Worm (Caenorhabditis elegans) whole organism, L3 larva: ENCODE measurements around the gene tsr-2.

ENCODE experiments used
- R02D3.7 ChIP-seq: fragments of 150-350 bp; optimal IDR thresholded peaks from 2 replicates; lab custom pipeline; 2014; ENCODE audit warnings: missing biosample characterization, missing genetic modification characterization
- ZK546.5 ChIP-seq: sonication (generic microtip); optimal IDR thresholded peaks from 2 replicates; lab custom pipeline; 2017; ENCODE audit warnings: missing biosample characterization, missing genetic modification characterization
- aly-2 ChIP-seq: fragments of 150-350 bp; optimal IDR thresholded peaks from 2 replicates; lab custom pipeline; 2014; ENCODE audit warnings: missing biosample characterization, missing genetic modification characterization
- ama-1 ChIP-seq: fragments of 150-350 bp; optimal IDR thresholded peaks from 2 replicates; lab custom pipeline; 2018
- ceh-16 ChIP-seq: sonication (generic microtip); optimal IDR thresholded peaks from 2 replicates; lab custom pipeline; 2017; ENCODE audit warnings: missing biosample characterization, missing genetic modification characterization
- ceh-28 ChIP-seq: fragments of 150-350 bp; optimal IDR thresholded peaks from 2 replicates; lab custom pipeline; 2014; ENCODE audit warnings: missing biosample characterization, missing genetic modification reagents, missing genetic modification characterization
- ceh-82 ChIP-seq: fragments of 150-350 bp; optimal IDR thresholded peaks from 2 replicates; lab custom pipeline; 2014; ENCODE audit warnings: missing biosample characterization, missing genetic modification characterization
- daf-12 ChIP-seq: fragments of 150-350 bp; optimal IDR thresholded peaks from 2 replicates; lab custom pipeline; 2014; ENCODE audit warnings: missing biosample characterization, missing genetic modification reagents, missing genetic modification characterization
- egl-5 ChIP-seq: fragments of 150-350 bp; optimal IDR thresholded peaks from 2 replicates; lab custom pipeline; 2017; ENCODE audit warnings: missing biosample characterization, missing genetic modification reagents, missing genetic modification characterization, inconsistent platforms
- elt-2 ChIP-seq: sonication (generic microtip); optimal IDR thresholded peaks from 2 replicates; lab custom pipeline; 2016; ENCODE audit warnings: missing genetic modification reagents, mild to moderate bottlenecking, missing genetic modification characterization, missing compliant biosample characterization
- elt-3 ChIP-seq, 3 experiments: fragments of 150-350 bp in 1 of 3; sonication (generic microtip) in 2 of 3; optimal IDR thresholded peaks; 2 replicates in 2 of 3; 4 replicates in 1 of 3; lab custom pipeline; 2014 to 2017; ENCODE audit warnings: missing biosample characterization in 3 of 3, missing genetic modification characterization in 3 of 3
- eor-1 ChIP-seq, 2 experiments: fragments of 150-350 bp; optimal IDR thresholded peaks; 2 replicates each; lab custom pipeline; 2014 to 2018; ENCODE audit warnings: missing biosample characterization in 2 of 2, missing genetic modification characterization in 2 of 2
- fkh-10 ChIP-seq: sonication (generic microtip); optimal IDR thresholded peaks from 2 replicates; lab custom pipeline; 2017; ENCODE audit warnings: missing biosample characterization, missing genetic modification reagents, missing genetic modification characterization
- fos-1 ChIP-seq: fragments of 150-350 bp; optimal IDR thresholded peaks from 2 replicates; lab custom pipeline; 2014; ENCODE audit warnings: missing biosample characterization, missing genetic modification characterization
- hmg-11 ChIP-seq: sonication (generic microtip); optimal IDR thresholded peaks from 2 replicates; lab custom pipeline; 2016; ENCODE audit warnings: missing genetic modification characterization, missing compliant biosample characterization
- lin-15B ChIP-seq: fragments of 150-350 bp; optimal IDR thresholded peaks from 2 replicates; lab custom pipeline; 2014; ENCODE audit warnings: missing biosample characterization, missing genetic modification characterization
- mml-1 ChIP-seq: fragments of 150-350 bp; sonication (generic microtip); optimal IDR thresholded peaks from 3 replicates; lab custom pipeline; 2014; ENCODE audit warnings: missing biosample characterization, missing genetic modification characterization
- nhr-12 ChIP-seq: fragments of 150-350 bp; optimal IDR thresholded peaks from 2 replicates; lab custom pipeline; 2014; ENCODE audit warnings: missing biosample characterization, missing genetic modification characterization
- nhr-237 ChIP-seq: fragments of 150-350 bp; optimal IDR thresholded peaks from 2 replicates; lab custom pipeline; 2014; ENCODE audit warnings: missing biosample characterization, missing genetic modification characterization
- nhr-25 ChIP-seq: sonication (generic microtip); optimal IDR thresholded peaks from 2 replicates; lab custom pipeline; 2017; ENCODE audit warnings: missing biosample characterization, missing genetic modification characterization
- nhr-28 ChIP-seq: fragments of 150-350 bp; optimal IDR thresholded peaks from 2 replicates; lab custom pipeline; 2014; ENCODE audit warnings: missing biosample characterization, missing genetic modification characterization
- nhr-43 ChIP-seq: sonication (generic microtip); optimal IDR thresholded peaks from 2 replicates; lab custom pipeline; 2016; ENCODE audit warnings: mild to moderate bottlenecking, missing genetic modification characterization, missing compliant biosample characterization; ENCODE audit not compliant: poor library complexity, severe bottlenecking
- nhr-77 ChIP-seq: fragments of 150-350 bp; optimal IDR thresholded peaks from 2 replicates; lab custom pipeline; 2014; ENCODE audit warnings: missing biosample characterization, missing genetic modification characterization
- pha-4 ChIP-seq: fragments of 150-350 bp; optimal IDR thresholded peaks from 2 replicates; lab custom pipeline; 2014; ENCODE audit warnings: missing biosample characterization, missing genetic modification reagents, missing genetic modification characterization
- pqm-1 ChIP-seq: fragments of 150-350 bp; optimal IDR thresholded peaks from 2 replicates; lab custom pipeline; 2017; ENCODE audit warnings: missing biosample characterization, missing genetic modification characterization, inconsistent platforms
- snpc-4 ChIP-seq: fragments of 150-350 bp; optimal IDR thresholded peaks from 2 replicates; lab custom pipeline; 2014; ENCODE audit warnings: missing biosample characterization, missing genetic modification characterization
- tbx-2 ChIP-seq: sonication (generic microtip); optimal IDR thresholded peaks from 2 replicates; lab custom pipeline; 2016; ENCODE audit warnings: mild to moderate bottlenecking, missing genetic modification characterization, missing compliant biosample characterization
- unc-39 ChIP-seq: sonication (generic microtip); optimal IDR thresholded peaks from 4 replicates; lab custom pipeline; 2017; ENCODE audit warnings: missing biosample characterization, missing genetic modification characterization
- unc-62 ChIP-seq: fragments of 150-350 bp; sonication (generic microtip); optimal IDR thresholded peaks from 4 replicates; lab custom pipeline; 2014; ENCODE audit warnings: missing biosample characterization, missing genetic modification reagents, missing genetic modification characterization
- zag-1 ChIP-seq: fragments of 150-350 bp; optimal IDR thresholded peaks from 2 replicates; lab custom pipeline; 2014; ENCODE audit warnings: missing biosample characterization, missing genetic modification characterization
- ztf-11 ChIP-seq: fragments of 150-350 bp; optimal IDR thresholded peaks from 2 replicates; lab custom pipeline; 2014; ENCODE audit warnings: missing biosample characterization, missing genetic modification characterization
- ztf-4 ChIP-seq: fragments of 150-350 bp; optimal IDR thresholded peaks from 2 replicates; lab custom pipeline; 2014; ENCODE audit warnings: missing biosample characterization, missing genetic modification characterization

tsr-2 gene

ce11 chrIV:16694567-16694966 lies 38.2 kb downstream of the tsr-2 start, which contains the start of gene Y51H4A.941:
Gene Y51H4A.941 (minus strand): TSS chrIV:16694667.
- no peak for TF ChIP-seq nhr-25
- TF ChIP-seq ceh-82 (tag; lab: Kevin White, UChicago), result no peak
- TF ChIP-seq fkh-10, result no peak
- no peak for TF ChIP-seq elt-3 (tag; optimal IDR thresholded peaks at IDR 0.05; lab: Kevin White, UChicago)
- no peak for TF ChIP-seq zag-1 (tag; lab: Kevin White, UChicago)
- no peak for TF ChIP-seq ama-1 (lab: Kevin White, UChicago)
- no peak for TF ChIP-seq pha-4 (tag; lab: Kevin White, UChicago)
- no peak for TF ChIP-seq ztf-11 (tag; lab: Kevin White, UChicago)
- TF ChIP-seq unc-62 (GFP tag; lab: Kevin White, UChicago), result no peak
- TF ChIP-seq tbx-2 (tag; lab: Kevin White, UChicago), result no peak
- no peak for TF ChIP-seq ceh-16 (tag; lab: Kevin White, UChicago)
- no peak for TF ChIP-seq snpc-4 (tag; lab: Kevin White, UChicago)
- TF ChIP-seq R02D3.7 (tag; lab: Kevin White, UChicago), result no peak
- no peak for TF ChIP-seq ZK546.5 (tag; lab: Kevin White, UChicago)
- TF ChIP-seq, all 47 proteins: peak for 0

ce11 chrIV:16696422-16696821 lies 40.0 kb downstream of the tsr-2 start:
- TF ChIP-seq ceh-28 (no peak), nhr-12 (tag; lab: Kevin White, UChicago) (no peak), tbx-2 (tag; lab: Kevin White, UChicago) (no peak), nhr-43 (tag; lab: Kevin White, UChicago) (no peak), pqm-1 (tag; lab: Kevin White, UChicago) (no peak), nhr-237 (no peak), pha-4 (tag; lab: Kevin White, UChicago) (no peak), ztf-4 (tag; lab: Kevin White, UChicago) (no peak), nhr-77 (tag; lab: Kevin White, UChicago) (no peak), zag-1 (tag; lab: Kevin White, UChicago) (no peak), nhr-28 (no peak), mml-1 (tag; lab: Kevin White, UChicago) (no peak)
- TF ChIP-seq, all 47 proteins: peak for 0

DNA sequence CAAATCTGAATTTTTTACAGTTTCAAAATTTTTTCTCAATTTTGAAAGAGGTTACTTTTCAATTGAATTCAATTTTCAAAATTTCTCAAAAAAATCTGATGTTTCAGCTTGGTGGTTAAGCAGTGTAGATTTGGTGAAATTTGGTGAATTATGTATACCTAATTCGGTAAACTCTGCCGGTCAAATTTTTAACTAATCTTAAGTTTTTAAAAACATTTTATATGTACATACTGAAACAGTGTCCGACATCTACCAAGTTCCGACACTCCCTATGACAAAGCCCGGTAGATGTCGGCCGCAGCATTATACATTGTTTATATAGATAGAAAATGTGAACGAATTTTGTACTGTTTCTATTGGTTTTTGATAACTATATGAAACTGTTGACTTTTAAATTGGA lies 50.5 kb downstream of the tsr-2 start:
- TF ChIP-seq ztf-11 (tag; lab: Kevin White, UChicago) (no peak), aly-2 (tag; lab: Kevin White, UChicago) (no peak), elt-2 (tag; lab: Kevin White, UChicago) (no peak), ceh-16 (tag; lab: Kevin White, UChicago) (no peak), eor-1 (tag; optimal IDR thresholded peaks at IDR 0.05; lab: Kevin White, UChicago) (no peak), unc-39 (tag; lab: Kevin White, UChicago) (no peak), hmg-11 (tag; lab: Kevin White, UChicago) (no peak), lin-15B (tag; lab: Kevin White, UChicago) (no peak), pha-4 (tag; lab: Kevin White, UChicago) (no peak), fos-1 (tag; lab: Kevin White, UChicago) (no peak), ZK546.5 (tag; lab: Kevin White, UChicago) (no peak), tbx-2 (tag; lab: Kevin White, UChicago) (no peak), daf-12 (tag; lab: Kevin White, UChicago) (no peak), egl-5 (tag; lab: Kevin White, UChicago) (no peak), pqm-1 (tag; lab: Kevin White, UChicago) (no peak)
